Fruit fly (Drosophila melanogaster) whole organism, embryonic: ENCODE data around the gene CG7974.

Experiments used
- Ada2b ChIP-seq: fragments of 200-800 bp; sonication (Bioruptor generic); IDR thresholded peaks from 2 replicates; pipeline ENCODE4 v1.3.6; 2022; ENCODE audit warnings: missing biosample characterization, missing genetic modification characterization
- Bdp1 ChIP-seq: fragments of 200-800 bp; sonication (Bioruptor generic); optimal IDR thresholded peaks from 3 replicates; lab custom pipeline; 2016; ENCODE audit warnings: missing biosample characterization, missing genetic modification characterization
- Bgb ChIP-seq: fragments of 200-800 bp; sonication (Bioruptor generic); IDR thresholded peaks from 2 replicates; pipeline ENCODE4 v1.3.6; 2022; ENCODE audit warnings: missing biosample characterization, missing genetic modification characterization; ENCODE audit not compliant: partially characterized antibody
- BtbVII ChIP-seq: fragments of 200-800 bp; sonication (Bioruptor generic); optimal IDR thresholded peaks from 3 replicates; lab custom pipeline; 2017; ENCODE audit warnings: missing biosample characterization, mild to moderate bottlenecking, missing genetic modification characterization
- CG10147 ChIP-seq: fragments of 200-800 bp; sonication (Bioruptor generic); optimal IDR thresholded peaks from 2 replicates; lab custom pipeline; 2019; ENCODE audit warnings: missing biosample characterization, mild to moderate bottlenecking, missing genetic modification characterization, moderate library complexity
- CG10462 ChIP-seq: fragments of 200-800 bp; sonication (Bioruptor generic); optimal IDR thresholded peaks from 2 replicates; lab custom pipeline; 2016; ENCODE audit warnings: missing biosample characterization, missing genetic modification characterization
- CG11504 ChIP-seq: fragments of 200-800 bp; sonication (Bioruptor generic); optimal IDR thresholded peaks from 3 replicates; lab custom pipeline; 2019; ENCODE audit warnings: missing biosample characterization, mild to moderate bottlenecking, missing genetic modification characterization, moderate library complexity
- CG11696 ChIP-seq: fragments of 200-800 bp; sonication (Bioruptor generic); IDR thresholded peaks from 2 replicates; pipeline ENCODE4 v1.3.6; 2022; ENCODE audit warnings: missing biosample characterization, missing genetic modification characterization
- CG11723 ChIP-seq: fragments of 200-800 bp; sonication (Bioruptor generic); optimal IDR thresholded peaks from 2 replicates; lab custom pipeline; 2017; ENCODE audit warnings: missing biosample characterization, mild to moderate bottlenecking, missing genetic modification characterization
- CG12659 ChIP-seq: fragments of 200-800 bp; sonication (Bioruptor generic); optimal IDR thresholded peaks from 3 replicates; lab custom pipeline; 2017; ENCODE audit warnings: mild to moderate bottlenecking, missing biosample characterization, missing genetic modification reagents, missing genetic modification characterization
- CG12942 ChIP-seq: fragments of 200-800 bp; sonication (Bioruptor generic); optimal IDR thresholded peaks from 3 replicates; lab custom pipeline; 2016; ENCODE audit warnings: missing biosample characterization, missing genetic modification characterization
- CG1603 ChIP-seq: fragments of 200-800 bp; sonication (Bioruptor generic); optimal IDR thresholded peaks from 2 replicates; lab custom pipeline; 2019; ENCODE audit warnings: missing biosample characterization, mild to moderate bottlenecking, missing genetic modification characterization, moderate library complexity
- CG16815 ChIP-seq: fragments of 200-800 bp; sonication (Bioruptor generic); optimal IDR thresholded peaks from 3 replicates; lab custom pipeline; 2017; ENCODE audit warnings: missing biosample characterization, mild to moderate bottlenecking, missing genetic modification characterization
- CG17802 ChIP-seq: fragments of 200-800 bp; sonication (Bioruptor generic); optimal IDR thresholded peaks from 2 replicates; lab custom pipeline; 2018; ENCODE audit warnings: missing biosample characterization, mild to moderate bottlenecking, missing genetic modification characterization, moderate library complexity
- CG18011 ChIP-seq: fragments of 200-800 bp; sonication (Bioruptor generic); optimal IDR thresholded peaks from 2 replicates; lab custom pipeline; 2017; ENCODE audit warnings: missing biosample characterization, missing genetic modification characterization, mild to moderate bottlenecking, moderate library complexity, missing genotype
- CG30020 ChIP-seq: fragments of 200-800 bp; optimal IDR thresholded peaks from 2 replicates; lab custom pipeline; 2019; ENCODE audit warnings: missing biosample characterization, mild to moderate bottlenecking, missing genetic modification characterization, moderate library complexity
- CG31441 ChIP-seq: fragments of 200-800 bp; sonication (Bioruptor generic); IDR thresholded peaks from 2 replicates; pipeline ENCODE4 v1.3.6; 2022; ENCODE audit warnings: missing biosample characterization, missing genetic modification characterization
- CG32532 ChIP-seq: fragments of 200-800 bp; sonication (Bioruptor generic); IDR thresholded peaks from 2 replicates; pipeline ENCODE4 v1.3.6; 2022; ENCODE audit warnings: missing biosample characterization, missing genetic modification characterization
- CG3726 ChIP-seq: fragments of 200-800 bp; sonication (Bioruptor generic); IDR thresholded peaks from 3 replicates; pipeline ENCODE4, ENCODE4 v1.3.6; 2022; ENCODE audit warnings: missing biosample characterization, missing genetic modification characterization
- CG4424 ChIP-seq: fragments of 200-800 bp; sonication (Bioruptor generic); optimal IDR thresholded peaks from 3 replicates; lab custom pipeline; 2016; ENCODE audit warnings: missing biosample characterization, missing genetic modification characterization
- CG6765 ChIP-seq: fragments of 200-800 bp; sonication (Bioruptor generic); optimal IDR thresholded peaks from 3 replicates; lab custom pipeline; 2017; ENCODE audit warnings: missing biosample characterization, mild to moderate bottlenecking, missing genetic modification characterization
- CG7357 ChIP-seq: fragments of 200-800 bp; sonication (Bioruptor generic); IDR thresholded peaks from 3 replicates; pipeline ENCODE4 v1.3.6; 2022; ENCODE audit warnings: missing biosample characterization, missing genetic modification characterization
- CG7372 ChIP-seq: fragments of 200-800 bp; sonication (Bioruptor generic); IDR thresholded peaks from 2 replicates; pipeline ENCODE4 v1.3.6; 2022; ENCODE audit warnings: missing biosample characterization, missing genetic modification characterization
- CG7556 ChIP-seq: fragments of 200-800 bp; sonication (Bioruptor generic); optimal IDR thresholded peaks from 2 replicates; lab custom pipeline; 2017; ENCODE audit warnings: missing biosample characterization, mild to moderate bottlenecking, missing genetic modification characterization
- CG7786 ChIP-seq: fragments of 200-800 bp; sonication (Bioruptor generic); optimal IDR thresholded peaks from 2 replicates; lab custom pipeline; 2016; ENCODE audit warnings: missing biosample characterization, missing genetic modification characterization
- CG8281 ChIP-seq: fragments of 200-800 bp; sonication (Bioruptor generic); optimal IDR thresholded peaks from 2 replicates; lab custom pipeline; 2018; ENCODE audit warnings: missing biosample characterization, mild to moderate bottlenecking, missing genetic modification characterization, moderate library complexity
- Camta ChIP-seq: fragments of 200-800 bp; sonication (Bioruptor generic); optimal IDR thresholded peaks from 2 replicates; lab custom pipeline; 2016; ENCODE audit warnings: missing biosample characterization, missing genetic modification characterization
- GATAe ChIP-seq: fragments of 200-800 bp; sonication (Bioruptor generic); conservative IDR thresholded peaks from 2 replicates; pipeline ENCODE4 v1.3.6; 2022; ENCODE audit warnings: missing biosample characterization, missing genetic modification characterization
- Gsc ChIP-seq: fragments of 200-800 bp; sonication (Bioruptor generic); IDR thresholded peaks from 2 replicates; pipeline ENCODE4 v1.3.6; 2022; ENCODE audit warnings: missing biosample characterization, missing genetic modification characterization
- Gug ChIP-seq: fragments of 200-800 bp; sonication (Bioruptor generic); IDR thresholded peaks from 4 replicates; pipeline ENCODE4 v1.3.6; 2022; ENCODE audit warnings: missing biosample characterization, missing genetic modification characterization
- Hr51 ChIP-seq, 2 experiments: fragments of 200-800 bp; sonication (Bioruptor generic); optimal IDR thresholded peaks; 2 replicates in 1 of 2; 3 replicates in 1 of 2; lab custom pipeline; 2016 to 2018; ENCODE audit warnings: missing biosample characterization in 2 of 2, missing genetic modification characterization in 2 of 2, mild to moderate bottlenecking in 1 of 2, moderate library complexity in 1 of 2
- Lpt ChIP-seq: fragments of >200 bp; optimal IDR thresholded peaks from 2 replicates; lab custom pipeline; 2018; ENCODE audit warnings: missing biosample characterization, missing genetic modification characterization
- Poxn ChIP-seq: fragments of 200-800 bp; sonication (Bioruptor generic); IDR thresholded peaks from 2 replicates; pipeline ENCODE4 v1.3.6; 2022; ENCODE audit warnings: missing biosample characterization, missing genetic modification characterization
- Trl ChIP-seq, 3 experiments: fragments of >200 bp in 2 of 3; fragments of 200-800 bp in 1 of 3; sonication (Bioruptor generic) in 1 of 3; optimal IDR thresholded peaks; 2 replicates in 1 of 3; 3 replicates in 2 of 3; lab custom pipeline; 2016 to 2017; ENCODE audit warnings: missing biosample characterization in 1 of 3, missing genetic modification characterization in 1 of 3
- al ChIP-seq: fragments of 200-800 bp; sonication (Bioruptor generic); IDR thresholded peaks from 2 replicates; pipeline ENCODE4 v1.3.6; 2022; ENCODE audit warnings: missing biosample characterization, missing genetic modification characterization
- chinmo ChIP-seq: fragments of 200-800 bp; sonication (Bioruptor generic); IDR thresholded peaks from 4 replicates; pipeline ENCODE4 v1.3.6; 2022; ENCODE audit warnings: missing biosample characterization, missing genetic modification characterization; ENCODE audit not compliant: partially characterized antibody
- corto ChIP-seq: fragments of 200-800 bp; sonication (Bioruptor generic); optimal IDR thresholded peaks from 2 replicates; lab custom pipeline; 2016; ENCODE audit warnings: missing biosample characterization, mild to moderate bottlenecking, missing genetic modification characterization, moderate library complexity
- da ChIP-seq: fragments of 200-800 bp; sonication (Bioruptor generic); optimal IDR thresholded peaks from 2 replicates; lab custom pipeline; 2016; ENCODE audit warnings: missing biosample characterization, missing genetic modification characterization
- dmrt99B ChIP-seq: fragments of 200-800 bp; sonication (Bioruptor generic); optimal IDR thresholded peaks from 2 replicates; lab custom pipeline; 2018; ENCODE audit warnings: missing biosample characterization, mild to moderate bottlenecking, missing genetic modification characterization, moderate library complexity
- fd64A ChIP-seq: fragments of 200-800 bp; sonication (Bioruptor generic); optimal IDR thresholded peaks from 3 replicates; lab custom pipeline; 2018; ENCODE audit warnings: missing biosample characterization, mild to moderate bottlenecking, missing genetic modification characterization
- grn ChIP-seq: fragments of 200-800 bp; sonication (Bioruptor generic); optimal IDR thresholded peaks from 3 replicates; lab custom pipeline; 2017; ENCODE audit warnings: missing biosample characterization, missing genetic modification characterization
- h ChIP-seq: fragments of >200 bp; optimal IDR thresholded peaks from 2 replicates; lab custom pipeline; 2017
- hb ChIP-seq: fragments of 200-800 bp; sonication (Bioruptor generic); IDR thresholded peaks from 3 replicates; pipeline ENCODE4 v1.3.6; 2022; ENCODE audit warnings: missing biosample characterization, missing genetic modification characterization; ENCODE audit not compliant: partially characterized antibody
- hth ChIP-seq: fragments of >200 bp; optimal IDR thresholded peaks from 2 replicates; lab custom pipeline; 2017; ENCODE audit warnings: inconsistent platforms
- pan ChIP-seq, 4 experiments: fragments of >200 bp in 3 of 4; fragments of 200-800 bp in 1 of 4; sonication (Bioruptor generic) in 1 of 4; optimal IDR thresholded peaks in 3 of 4; IDR thresholded peaks in 1 of 4; 2 replicates each; pipeline versions ENCODE4 v1.3.6 to Lab custom; 2017 to 2022; ENCODE audit warnings: missing biosample characterization in 2 of 4, missing genetic modification characterization in 2 of 4, mixed read lengths in 1 of 4
- ranshi ChIP-seq: fragments of 200-800 bp; sonication (Bioruptor generic); IDR thresholded peaks from 2 replicates; pipeline ENCODE4 v1.3.6; 2022; ENCODE audit warnings: missing biosample characterization, missing genetic modification characterization
- sens-2 ChIP-seq: fragments of 200-800 bp; sonication (Bioruptor generic); IDR thresholded peaks from 2 replicates; pipeline ENCODE4 v1.3.6; 2022; ENCODE audit warnings: missing biosample characterization, missing genetic modification characterization
- slbo ChIP-seq: fragments of 200-800 bp; sonication (Bioruptor generic); IDR thresholded peaks from 2 replicates; pipeline ENCODE4 v1.3.6; 2022; ENCODE audit warnings: missing biosample characterization, missing genetic modification characterization
- sr ChIP-seq: fragments of 200-800 bp; sonication (Bioruptor generic); IDR thresholded peaks from 3 replicates; pipeline ENCODE4 v1.3.6; 2022; ENCODE audit warnings: missing biosample characterization, missing genetic modification characterization
- zfh1 ChIP-seq: fragments of 200-800 bp; sonication (Bioruptor generic); IDR thresholded peaks from 3 replicates; pipeline ENCODE4 v1.3.6; 2022; ENCODE audit warnings: missing biosample characterization, missing genetic modification characterization

CG7974 gene

dm6 chr3L:1702367-1702927 is 37.5 kb downstream of the CG7974 start, which contains the start of gene CG13931 (continued):
- peak; percentile 8 for TF ChIP-seq CG16815 (GFP tag; lab: Kevin White, UChicago)
- TF ChIP-seq CG31441 (GFP tag; lab: Robert Waterston, UW) = no peak; the same call in 1 of the 2 replicates
- TF ChIP-seq CG7372 = peak; percentile 16; the same call in 1 of the 2 replicates
- TF ChIP-seq CG4424 (GFP tag; lab: Kevin White, UChicago) = no peak
- TF ChIP-seq CG1603 (tag; lab: Kevin White, UChicago) = peak; percentile 73
- TF ChIP-seq al (GFP tag; lab: Robert Waterston, UW) = no peak
- no peak for TF ChIP-seq grn (GFP tag; lab: Kevin White, UChicago)
- TF ChIP-seq fd64A (GFP tag; lab: Kevin White, UChicago) = no peak
- no peak for TF ChIP-seq CG10147 (GFP tag; lab: Kevin White, UChicago)
- TF ChIP-seq CG11723 = no peak
- TF ChIP-seq CG12942 (GFP tag; lab: Kevin White, UChicago) = no peak
- no peak for TF ChIP-seq hb (GFP tag; lab: Robert Waterston, UW)
- TF ChIP-seq CG11696 = no peak
- TF ChIP-seq CG3726 (GFP tag; lab: Robert Waterston, UW) = no peak
- no peak for TF ChIP-seq CG7786 (GFP tag; lab: Kevin White, UChicago)
- TF ChIP-seq CG18011 = no peak
- peak; percentile 41; the same call in 1 of the 2 replicates for TF ChIP-seq Ada2b (GFP tag; lab: Robert Waterston, UW)
- no peak for TF ChIP-seq CG17802 (tag; lab: Kevin White, UChicago)
- TF ChIP-seq Camta (GFP tag; lab: Kevin White, UChicago) = no peak
- TF ChIP-seq h (lab: Kevin White, UChicago) = no peak
- TF ChIP-seq Gug (GFP tag; lab: Robert Waterston, UW) = peak; percentile 20; the same call in 1 of the 4 replicates
- TF ChIP-seq Gsc (GFP tag; lab: Robert Waterston, UW) = no peak
- no peak for TF ChIP-seq pan (optimal IDR thresholded peaks at IDR 0.05; lab: Kevin White, UChicago)
- TF ChIP-seq pan (GFP tag; optimal IDR thresholded peaks at IDR 0.05 in 1 of 2, IDR thresholded peaks at IDR 0.05 in 1 of 2) = no peak
- no peak for TF ChIP-seq Lpt (GFP tag; lab: Kevin White, UChicago)
- no peak for TF ChIP-seq CG30020 (tag; lab: Kevin White, UChicago)
- no peak for TF ChIP-seq CG6765 (GFP tag; lab: Kevin White, UChicago)
- TF ChIP-seq BtbVII (GFP tag; lab: Kevin White, UChicago) = no peak
- no peak for TF ChIP-seq sr (GFP tag; lab: Robert Waterston, UW)
- TF ChIP-seq Hr51 (GFP tag; optimal IDR thresholded peaks at IDR 0.05; lab: Kevin White, UChicago) = peak in 1 of 2 experiments; percentile 17
- TF ChIP-seq CG32532 = 0 out of 2 replicates have a peak, but pooled peaks have one; percentile 18
- TF ChIP-seq dmrt99B = no peak
- no peak for TF ChIP-seq CG12659 (GFP tag; lab: Kevin White, UChicago)
- no peak for TF ChIP-seq CG7556 (GFP tag; lab: Kevin White, UChicago)
- TF ChIP-seq ranshi = no peak; the same call in 1 of the 2 replicates
- no peak for TF ChIP-seq slbo (GFP tag; lab: Robert Waterston, UW)
- TF ChIP-seq sens-2 (GFP tag; lab: Robert Waterston, UW) = peak; percentile 25; the same call in 1 of the 2 replicates
- TF ChIP-seq CG10462 (GFP tag; lab: Kevin White, UChicago) = no peak
- peak; percentile 48 for TF ChIP-seq CG11504 (tag; lab: Kevin White, UChicago)
- TF ChIP-seq hth (lab: Kevin White, UChicago) = no peak
- TF ChIP-seq Bdp1 (GFP tag; lab: Kevin White, UChicago) = no peak
- no peak for TF ChIP-seq chinmo
- TF ChIP-seq da (GFP tag; lab: Kevin White, UChicago) = no peak
- TF ChIP-seq zfh1 = peak; percentile 53; the same call in 1 of the 3 replicates
- TF ChIP-seq CG7357 (GFP tag; lab: Robert Waterston, UW) = 0 out of 3 replicates have a peak, but pooled peaks have one; percentile 16
- no peak for TF ChIP-seq Trl (optimal IDR thresholded peaks at IDR 0.05; lab: Kevin White, UChicago)
- peak; percentile 6 for TF ChIP-seq Trl (GFP tag; optimal IDR thresholded peaks at IDR 0.05; lab: Kevin White, UChicago)
- no peak for TF ChIP-seq corto (GFP tag; lab: Kevin White, UChicago)
- TF ChIP-seq Bgb (GFP tag; lab: Robert Waterston, UW) = no peak
- TF ChIP-seq CG8281 (tag; lab: Kevin White, UChicago) = no peak
- no peak for TF ChIP-seq Poxn (GFP tag; lab: Robert Waterston, UW)
- TF ChIP-seq GATAe = no peak
